Fruit fly (Drosophila melanogaster) ovary, adult (tissue): ENCODE measurements around the gene CG12061.

Experiments
- CG17801 ChIP-seq: fragments of 200-800 bp; optimal IDR thresholded peaks from 2 replicates; lab custom pipeline; 2019; ENCODE audit warnings: missing biosample characterization, mild to moderate bottlenecking, missing genetic modification characterization, moderate library complexity; ENCODE audit not compliant: partially characterized antibody

The CG12061 gene

dm6 chrX:23035766-23036165, at the start of gene CG12061:
CG12061 (plus strand) TSS chrX:23036066.
- no peak for TF ChIP-seq CG17801 (GFP tag; lab: Kevin White, UChicago)

- no peak for TF ChIP-seq CG17801 (GFP tag; lab: Kevin White, UChicago)
These were observed 31.0 kb upstream of the CG12061 start, which contains the start of the genes stnA and stnB for dm6 chrX:23004598-23005469. stnA (minus strand) TSS chrX:23004648. stnB (minus strand) TSS chrX:23004648.

dm6 chrX:23006925-23007324, 28.9 kb upstream of the CG12061 start:
- no peak for TF ChIP-seq CG17801 (GFP tag; lab: Kevin White, UChicago)

dm6 chrX:23007399-23007798, 28.5 kb upstream of the CG12061 start:
- no peak for TF ChIP-seq CG17801 (GFP tag; lab: Kevin White, UChicago)

dm6 chrX:23010651-23011050, 25.2 kb upstream of the CG12061 start:
- no peak for TF ChIP-seq CG17801 (GFP tag; lab: Kevin White, UChicago)

dm6 chrX:23011203-23011602, 24.7 kb upstream of the CG12061 start, which contains the start of gene FucTC:
FucTC (minus strand) TSS chrX:23011303.
- no peak for TF ChIP-seq CG17801 (GFP tag; lab: Kevin White, UChicago)

dm6 chrX:23011859-23012258, 24.0 kb upstream of the CG12061 start:
- no peak for TF ChIP-seq CG17801 (GFP tag; lab: Kevin White, UChicago)

- TF ChIP-seq CG17801 (GFP tag; lab: Kevin White, UChicago), result no peak
These were observed 22.7 kb upstream of the CG12061 start, which contains the start of the genes Rab21 and Coa7 for dm6 chrX:23013208-23013607. Rab21 (minus strand) TSS chrX:23013409. Coa7 (plus strand) TSS chrX:23013495.

dm6 chrX:23022598-23022997, 13.3 kb upstream of the CG12061 start, which contains the start of gene zyd:
zyd (plus strand) TSS chrX:23022898.
- no peak for TF ChIP-seq CG17801 (GFP tag; lab: Kevin White, UChicago)

- no peak for TF ChIP-seq CG17801 (GFP tag; lab: Kevin White, UChicago)
These were observed 31.9 kb downstream of the CG12061 start, which contains the start of gene CG17167 for dm6 chrX:23067521-23068459. CG17167 (plus strand) TSS chrX:23068301.

- no peak for TF ChIP-seq CG17801 (GFP tag; lab: Kevin White, UChicago)
These were observed 35.4 kb downstream of the CG12061 start for dm6 chrX:23071237-23071688.

dm6 chrX:23073402-23073801, 37.5 kb downstream of the CG12061 start:
- TF ChIP-seq CG17801 (GFP tag; lab: Kevin White, UChicago), result no peak

dm6 chrX:23082407-23082905, 46.6 kb downstream of the CG12061 start, which contains the start of the genes CG17163 and CG17168:
CG17163 (minus strand) TSS chrX:23082709.
CG17168 (plus strand) TSS chrX:23082738.
- TF ChIP-seq CG17801 (GFP tag; lab: Kevin White, UChicago), result no peak

- TF ChIP-seq CG17801 (GFP tag; lab: Kevin White, UChicago), result no peak
These were observed 48.5 kb downstream of the CG12061 start, which contains the start of gene CG17169 for dm6 chrX:23084372-23084771. CG17169 (plus strand) TSS chrX:23084672.
